Worm (Caenorhabditis elegans) whole organism, L1 larva: Measurements from ENCODE around the gene C23G10.11.

Experiments
- C04F5.9 ChIP-seq: sonication (generic microtip); optimal IDR thresholded peaks from 2 replicates; lab custom pipeline; 2016; ENCODE audit warnings: missing genetic modification characterization, missing compliant biosample characterization
- C16A3.4 ChIP-seq: fragments of 150-350 bp; optimal IDR thresholded peaks from 2 replicates; lab custom pipeline; 2014; ENCODE audit warnings: missing biosample characterization, missing genetic modification characterization
- C34B4.2 ChIP-seq: sonication (generic microtip); optimal IDR thresholded peaks from 2 replicates; lab custom pipeline; 2017; ENCODE audit warnings: mild to moderate bottlenecking, missing genetic modification characterization, missing compliant biosample characterization
- aha-1 ChIP-seq: fragments of 150-350 bp; optimal IDR thresholded peaks from 2 replicates; lab custom pipeline; 2014; ENCODE audit warnings: missing biosample characterization, missing genetic modification characterization
- ceh-82 ChIP-seq, 3 experiments: fragments of 150-350 bp in 1 of 3; sonication (generic microtip) in 2 of 3; optimal IDR thresholded peaks; 2 replicates each; lab custom pipeline; 2014 to 2017; ENCODE audit warnings: missing biosample characterization in 3 of 3, missing genetic modification characterization in 3 of 3
- ceh-90 ChIP-seq: sonication (generic microtip); optimal IDR thresholded peaks from 2 replicates; lab custom pipeline; 2016; ENCODE audit warnings: missing genetic modification characterization, missing compliant biosample characterization
- dpl-1 ChIP-seq, 3 experiments: fragments of 150-350 bp in 2 of 3; sonication (generic microtip) in 1 of 3; optimal IDR thresholded peaks; 2 replicates each; lab custom pipeline; 2014 to 2017; ENCODE audit warnings: missing biosample characterization in 3 of 3, missing genetic modification characterization in 3 of 3, missing genetic modification reagents in 3 of 3
- dsc-1 ChIP-seq: sonication (generic microtip); optimal IDR thresholded peaks from 2 replicates; lab custom pipeline; 2016; ENCODE audit warnings: mild to moderate bottlenecking, missing genetic modification characterization, missing compliant biosample characterization
- efl-1 ChIP-seq, 4 experiments: fragments of 150-350 bp; optimal IDR thresholded peaks in 3 of 4; peaks in 1 of 4; 1 replicate in 1 of 4; 2 replicates in 3 of 4; lab custom pipeline; 2014; ENCODE audit warnings: missing biosample characterization in 2 of 4, missing genetic modification characterization in 2 of 4, missing genetic modification reagents in 2 of 4
- egl-13 ChIP-seq: sonication (generic microtip); optimal IDR thresholded peaks from 2 replicates; lab custom pipeline; 2016; ENCODE audit warnings: missing genotype, missing genetic modification reagents, missing genetic modification characterization, missing compliant biosample characterization
- elt-2 ChIP-seq: sonication (generic microtip); optimal IDR thresholded peaks from 2 replicates; lab custom pipeline; 2016; ENCODE audit warnings: missing genetic modification characterization, mild to moderate bottlenecking, inconsistent platforms, missing compliant biosample characterization, missing genetic modification reagents
- elt-3 ChIP-seq, 6 experiments: fragments of 150-350 bp in 1 of 6; sonication (generic microtip); optimal IDR thresholded peaks; 2 replicates each; lab custom pipeline; 2017 to 2018; ENCODE audit warnings: missing biosample characterization in 6 of 6, missing genetic modification characterization in 6 of 6, inconsistent platforms in 1 of 6
- ets-5 ChIP-seq: fragments of 200-800 bp; sonication (Bioruptor generic); IDR thresholded peaks from 2 replicates; pipeline ENCODE4 v1.3.6; 2022; ENCODE audit warnings: missing genetic modification characterization, missing compliant biosample characterization
- fkh-10 ChIP-seq: sonication (generic microtip); optimal IDR thresholded peaks from 2 replicates; lab custom pipeline; 2017; ENCODE audit warnings: missing biosample characterization, missing genetic modification reagents, missing genetic modification characterization
- fkh-4 ChIP-seq: sonication (generic microtip); optimal IDR thresholded peaks from 2 replicates; lab custom pipeline; 2016; ENCODE audit warnings: missing compliant biosample characterization, missing genetic modification characterization, borderline replicate concordance
- fkh-8 ChIP-seq: sonication (generic microtip); optimal IDR thresholded peaks from 2 replicates; lab custom pipeline; 2016; ENCODE audit warnings: mild to moderate bottlenecking, missing genetic modification characterization, missing compliant biosample characterization
- grh-1 ChIP-seq: fragments of 200-800 bp; sonication (Bioruptor generic); IDR thresholded peaks from 2 replicates; pipeline ENCODE4 v1.3.6; 2022; ENCODE audit warnings: missing genetic modification reagents, missing genetic modification characterization, missing compliant biosample characterization
- hlh-4 ChIP-seq: sonication (generic microtip); optimal IDR thresholded peaks from 2 replicates; lab custom pipeline; 2016; ENCODE audit warnings: mild to moderate bottlenecking, missing genetic modification characterization, missing compliant biosample characterization
- irx-1 ChIP-seq: sonication (generic microtip); optimal IDR thresholded peaks from 2 replicates; lab custom pipeline; 2016; ENCODE audit warnings: missing genetic modification characterization, missing compliant biosample characterization
- isw-1 ChIP-seq: fragments of 200-800 bp; sonication (Bioruptor generic); IDR thresholded peaks from 2 replicates; pipeline ENCODE4 v1.3.6; 2022; ENCODE audit warnings: missing genetic modification characterization, missing compliant biosample characterization
- lin-15B ChIP-seq: fragments of 150-350 bp; sonication (generic microtip); optimal IDR thresholded peaks from 3 replicates; lab custom pipeline; 2014; ENCODE audit warnings: missing biosample characterization, missing genetic modification characterization
- lin-35 ChIP-seq, 2 experiments: fragments of 150-350 bp; optimal IDR thresholded peaks; 2 replicates each; lab custom pipeline; 2014; ENCODE audit warnings: missing biosample characterization in 2 of 2, missing genetic modification characterization in 2 of 2, missing genetic modification reagents in 2 of 2
- lsy-2 ChIP-seq, 2 experiments: fragments of 150-350 bp; optimal IDR thresholded peaks; 2 replicates each; lab custom pipeline; 2014; ENCODE audit warnings: missing biosample characterization in 2 of 2, missing genetic modification characterization in 2 of 2
- nhr-11 ChIP-seq: fragments of 150-350 bp; optimal IDR thresholded peaks from 2 replicates; lab custom pipeline; 2014; ENCODE audit warnings: missing biosample characterization, missing genetic modification characterization
- nhr-20 ChIP-seq: sonication (generic microtip); optimal IDR thresholded peaks from 2 replicates; lab custom pipeline; 2016; ENCODE audit warnings: mild to moderate bottlenecking, missing genetic modification characterization, missing compliant biosample characterization
- nhr-237 ChIP-seq: fragments of 150-350 bp; optimal IDR thresholded peaks from 2 replicates; lab custom pipeline; 2014; ENCODE audit warnings: missing biosample characterization, missing genetic modification characterization
- nhr-28 ChIP-seq: fragments of 150-350 bp; optimal IDR thresholded peaks from 2 replicates; lab custom pipeline; 2014; ENCODE audit warnings: missing biosample characterization, missing genetic modification characterization
- nhr-77 ChIP-seq: fragments of 150-350 bp; optimal IDR thresholded peaks from 2 replicates; lab custom pipeline; 2014; ENCODE audit warnings: missing biosample characterization, missing genetic modification characterization
- nhr-84 ChIP-seq: sonication (generic microtip); optimal IDR thresholded peaks from 2 replicates; lab custom pipeline; 2017; ENCODE audit warnings: missing biosample characterization, missing genetic modification characterization
- nhr-90 ChIP-seq: sonication (generic microtip); optimal IDR thresholded peaks from 2 replicates; lab custom pipeline; 2016; ENCODE audit warnings: mild to moderate bottlenecking, missing genetic modification characterization, missing compliant biosample characterization; ENCODE audit not compliant: poor library complexity
- pax-3 ChIP-seq: fragments of 200-800 bp; sonication (Bioruptor generic); optimal IDR thresholded peaks from 2 replicates; lab custom pipeline; 2018; ENCODE audit warnings: mild to moderate bottlenecking, missing genetic modification characterization, moderate library complexity, missing compliant biosample characterization
- rnt-1 ChIP-seq: sonication (generic microtip); optimal IDR thresholded peaks from 2 replicates; lab custom pipeline; 2016; ENCODE audit warnings: mild to moderate bottlenecking, missing genetic modification characterization, moderate library complexity, missing compliant biosample characterization
- snpc-4 ChIP-seq: fragments of 150-350 bp; optimal IDR thresholded peaks from 2 replicates; lab custom pipeline; 2014; ENCODE audit warnings: missing biosample characterization, missing genetic modification characterization
- snu-23 ChIP-seq: sonication (generic microtip); optimal IDR thresholded peaks from 2 replicates; lab custom pipeline; 2016; ENCODE audit warnings: missing genetic modification characterization, missing compliant biosample characterization
- sptf-1 ChIP-seq: fragments of 150-350 bp; optimal IDR thresholded peaks from 2 replicates; lab custom pipeline; 2014; ENCODE audit warnings: missing biosample characterization, missing genetic modification characterization
- sup-37 ChIP-seq: fragments of 200-800 bp; sonication (Bioruptor generic); optimal IDR thresholded peaks from 2 replicates; lab custom pipeline; 2018; ENCODE audit warnings: mild to moderate bottlenecking, missing genetic modification characterization, missing compliant biosample characterization
- swsn-7 ChIP-seq: sonication (generic microtip); optimal IDR thresholded peaks from 2 replicates; lab custom pipeline; 2016; ENCODE audit warnings: missing genetic modification characterization, missing compliant biosample characterization
- tbx-2 ChIP-seq: sonication (generic microtip); optimal IDR thresholded peaks from 2 replicates; lab custom pipeline; 2016; ENCODE audit warnings: missing genetic modification characterization, missing compliant biosample characterization
- unc-62 ChIP-seq: fragments of 150-350 bp; optimal IDR thresholded peaks from 2 replicates; lab custom pipeline; 2014; ENCODE audit warnings: missing biosample characterization, missing genetic modification reagents, missing genetic modification characterization
- unc-86 ChIP-seq: sonication (generic microtip); optimal IDR thresholded peaks from 2 replicates; lab custom pipeline; 2016; ENCODE audit warnings: missing genetic modification characterization, missing compliant biosample characterization
- vab-15 ChIP-seq: sonication (generic microtip); optimal IDR thresholded peaks from 2 replicates; lab custom pipeline; 2017; ENCODE audit warnings: missing genotype, mild to moderate bottlenecking, missing genetic modification characterization, missing compliant biosample characterization
- xbp-1 ChIP-seq: sonication (generic microtip); optimal IDR thresholded peaks from 2 replicates; lab custom pipeline; 2016; ENCODE audit warnings: missing genetic modification characterization, missing compliant biosample characterization
- zag-1 ChIP-seq: fragments of 150-350 bp; optimal IDR thresholded peaks from 2 replicates; lab custom pipeline; 2014; ENCODE audit warnings: missing biosample characterization, missing genetic modification characterization
- zip-4 ChIP-seq: fragments of 200-800 bp; sonication (Bioruptor generic); optimal IDR thresholded peaks from 2 replicates; lab custom pipeline; 2018; ENCODE audit warnings: mild to moderate bottlenecking, missing genetic modification characterization, moderate library complexity, missing compliant biosample characterization

C23G10.11 gene

DNA sequence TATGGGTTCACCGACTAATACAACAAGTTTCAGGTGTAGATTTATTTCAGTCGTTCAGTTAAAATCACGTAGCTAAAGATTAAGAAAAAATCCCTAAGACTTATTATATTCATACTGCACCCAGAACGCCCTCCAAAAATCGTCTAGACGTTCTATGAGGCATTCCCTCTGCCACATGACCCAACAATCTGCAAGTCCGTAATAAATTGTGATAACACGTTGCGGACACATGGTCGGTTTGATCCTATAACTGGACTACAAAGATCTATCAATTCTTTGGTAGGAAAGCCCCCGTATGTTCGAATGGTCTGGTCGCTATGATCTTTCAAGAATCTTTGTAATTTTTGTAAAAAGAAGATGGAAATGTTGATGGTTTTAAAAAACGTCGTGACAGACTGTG is 567 bp upstream of the C23G10.11 start (continued):
- TF ChIP-seq zag-1 (tag; lab: Kevin White, UChicago) (no peak), dsc-1 (tag; lab: Kevin White, UChicago) (no peak), sptf-1 (tag; lab: Kevin White, UChicago) (no peak), snu-23 (GFP tag; lab: Kevin White, UChicago) (no peak), xbp-1 (tag; lab: Kevin White, UChicago) (no peak), zip-4 (no peak), elt-3 (tag; optimal IDR thresholded peaks at IDR 0.05; lab: Kevin White, UChicago) (peak in 1 of 6 experiments; percentile 72), nhr-20 (tag; lab: Kevin White, UChicago) (peak; percentile 12), fkh-4 (no peak), C34B4.2 (tag; lab: Kevin White, UChicago) (no peak), dpl-1 (GFP tag; optimal IDR thresholded peaks at IDR 0.05; lab: Kevin White, UChicago) (peak in 1 of 3 experiments; percentile 13), hlh-4 (tag; lab: Kevin White, UChicago) (no peak), aha-1 (tag; lab: Kevin White, UChicago) (no peak), isw-1 (GFP tag; lab: Robert Waterston, UW) (no peak), ceh-90 (tag; lab: Kevin White, UChicago) (no peak), rnt-1 (no peak), tbx-2 (no peak), elt-2 (tag; lab: Kevin White, UChicago) (no peak), nhr-28 (tag; lab: Kevin White, UChicago) (no peak), nhr-237 (tag; lab: Kevin White, UChicago) (no peak), vab-15 (tag; lab: Kevin White, UChicago) (no peak), egl-13 (tag; lab: Kevin White, UChicago) (no peak), sup-37 (GFP tag; lab: Kevin White, UChicago) (no peak), lin-35 (GFP tag; optimal IDR thresholded peaks at IDR 0.05; lab: Kevin White, UChicago) (peak in 1 of 2 experiments; percentile 47), C04F5.9 (tag; lab: Kevin White, UChicago) (no peak)

DNA sequence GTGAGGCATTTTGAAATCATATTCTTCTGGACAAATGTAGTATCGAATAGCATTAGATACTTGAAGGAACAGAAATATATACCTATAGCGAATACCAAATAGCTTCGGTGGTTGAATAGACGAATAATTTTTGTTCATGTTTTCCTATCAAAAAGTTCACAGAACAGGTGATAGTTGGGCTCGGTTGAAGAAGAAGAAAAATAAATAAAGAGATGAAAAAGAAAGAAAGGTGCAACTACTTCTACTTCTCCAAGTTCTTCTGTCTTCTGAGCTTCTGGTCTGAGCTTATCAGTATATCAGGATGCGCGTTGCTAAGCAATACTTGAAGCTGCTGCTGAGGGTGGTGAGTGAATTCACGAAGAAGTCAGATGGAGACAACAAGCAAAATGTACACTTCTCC is 1.5 kb downstream of the C23G10.11 start, which contains the start of gene C23G10.10:
TSS of gene C23G10.10 (minus strand) at position 101 of the 400 bp plus-strand sequence.
- peak; percentile 34 for TF ChIP-seq fkh-8 (tag; lab: Kevin White, UChicago)
- no peak for TF ChIP-seq C16A3.4 (tag; lab: Kevin White, UChicago)

DNA sequence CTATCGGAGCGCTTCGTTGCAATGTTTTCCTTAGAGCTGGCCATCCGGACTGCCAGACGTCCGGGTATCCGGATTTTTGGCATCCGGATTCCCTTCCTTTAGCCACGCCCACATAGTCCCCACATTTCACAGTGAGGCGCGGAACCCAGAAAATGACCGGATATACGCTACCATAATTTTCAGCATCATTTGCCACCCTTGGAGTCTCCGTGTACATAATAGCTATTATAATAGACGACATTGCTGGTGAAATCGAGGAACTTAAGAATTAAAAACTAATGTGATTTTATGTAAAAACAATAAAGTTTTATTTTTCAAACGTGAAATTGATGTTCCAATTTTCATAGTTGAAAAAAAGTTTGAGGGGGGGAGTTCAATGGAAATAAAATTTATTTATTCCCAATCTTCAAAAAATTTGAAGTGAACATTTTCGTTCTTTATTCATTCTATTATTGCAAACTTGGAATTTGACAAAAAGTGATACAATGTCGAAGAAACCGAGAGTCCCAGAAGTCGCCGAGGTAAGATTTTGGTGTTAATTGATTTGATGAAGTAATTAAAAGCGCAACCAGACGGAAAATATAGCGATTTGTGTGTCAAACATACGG is 5.1 kb downstream of the C23G10.11 start:
- no peak for TF ChIP-seq nhr-84 (tag; lab: Kevin White, UChicago)
- no peak for TF ChIP-seq vab-15 (tag; lab: Kevin White, UChicago)
- peak; percentile 46 for TF ChIP-seq snpc-4
- no peak for TF ChIP-seq lin-15B (tag; lab: Kevin White, UChicago)

DNA sequence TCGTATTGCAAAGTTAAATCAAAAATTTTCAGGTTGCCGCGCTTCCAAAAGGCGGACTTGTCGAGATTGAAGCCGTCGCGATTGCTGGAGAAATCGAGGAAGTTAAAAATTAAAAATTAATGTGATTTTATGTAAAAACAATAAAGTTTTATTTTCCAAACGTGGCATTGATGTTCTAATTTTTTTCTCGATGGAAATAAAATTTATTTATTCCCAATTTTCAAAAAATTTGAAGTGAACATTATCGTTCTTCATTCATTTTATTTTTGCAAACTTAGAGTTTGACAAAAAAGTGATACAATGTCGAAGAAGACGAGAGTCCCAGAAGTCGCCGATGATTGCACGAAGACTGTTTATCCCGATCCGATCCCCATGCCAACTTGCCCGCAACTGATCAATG is 6.4 kb downstream of the C23G10.11 start, which contains the start of gene C23G10.1:
TSS of gene C23G10.1 (plus strand) at position 301 of the 400 bp plus-strand sequence.
- TF ChIP-seq irx-1 (no peak), nhr-11 (tag; lab: Kevin White, UChicago) (no peak), C16A3.4 (tag; lab: Kevin White, UChicago) (no peak), lsy-2 (tag; optimal IDR thresholded peaks at IDR 0.05; lab: Kevin White, UChicago) (no peak), unc-86 (tag; lab: Kevin White, UChicago) (no peak), unc-62 (GFP tag; lab: Kevin White, UChicago) (no peak), nhr-77 (no peak), nhr-90 (no peak), grh-1 (GFP tag; lab: Robert Waterston, UW) (no peak), swsn-7 (tag; lab: Kevin White, UChicago) (no peak), ceh-82 (tag; optimal IDR thresholded peaks at IDR 0.05; lab: Kevin White, UChicago) (no peak), rnt-1 (no peak), fkh-10 (GFP tag; lab: Kevin White, UChicago) (no peak), ets-5 (GFP tag; lab: Robert Waterston, UW) (no peak), pax-3 (no peak), efl-1 (optimal IDR thresholded peaks at IDR 0.05; lab: Kevin White, UChicago) (no peak), efl-1 (GFP tag; optimal IDR thresholded peaks at IDR 0.05 in 1 of 2; lab: Kevin White, UChicago) (no peak), vab-15 (tag; lab: Kevin White, UChicago) (no peak)
